Worm (Caenorhabditis elegans) whole organism, L2 larva: Measurements from ENCODE around the gene anoh-2.

Experiments used
- ama-1 ChIP-seq: fragments of 150-350 bp; optimal IDR thresholded peaks from 2 replicates; lab custom pipeline; 2018; ENCODE audit warnings: inconsistent platforms
- ceh-82 ChIP-seq: fragments of 150-350 bp; optimal IDR thresholded peaks from 2 replicates; lab custom pipeline; 2014; ENCODE audit warnings: missing biosample characterization, missing genetic modification characterization
- lin-13 ChIP-seq: fragments of 150-350 bp; optimal IDR thresholded peaks from 2 replicates; lab custom pipeline; 2014; ENCODE audit warnings: missing biosample characterization, missing genetic modification reagents, missing genetic modification characterization
- nhr-11 ChIP-seq: fragments of 150-350 bp; optimal IDR thresholded peaks from 2 replicates; lab custom pipeline; 2014; ENCODE audit warnings: missing biosample characterization, missing genetic modification characterization
- nhr-25 ChIP-seq: fragments of 150-350 bp; sonication (generic microtip); optimal IDR thresholded peaks from 3 replicates; lab custom pipeline; 2014; ENCODE audit warnings: missing biosample characterization, missing genetic modification characterization
- unc-62 ChIP-seq: fragments of 150-350 bp; optimal IDR thresholded peaks from 2 replicates; lab custom pipeline; 2014; ENCODE audit warnings: missing biosample characterization, missing genetic modification reagents, missing genetic modification characterization
- ztf-11 ChIP-seq: sonication (generic microtip); optimal IDR thresholded peaks from 2 replicates; lab custom pipeline; 2017; ENCODE audit warnings: missing biosample characterization, missing genetic modification characterization

DNA sequence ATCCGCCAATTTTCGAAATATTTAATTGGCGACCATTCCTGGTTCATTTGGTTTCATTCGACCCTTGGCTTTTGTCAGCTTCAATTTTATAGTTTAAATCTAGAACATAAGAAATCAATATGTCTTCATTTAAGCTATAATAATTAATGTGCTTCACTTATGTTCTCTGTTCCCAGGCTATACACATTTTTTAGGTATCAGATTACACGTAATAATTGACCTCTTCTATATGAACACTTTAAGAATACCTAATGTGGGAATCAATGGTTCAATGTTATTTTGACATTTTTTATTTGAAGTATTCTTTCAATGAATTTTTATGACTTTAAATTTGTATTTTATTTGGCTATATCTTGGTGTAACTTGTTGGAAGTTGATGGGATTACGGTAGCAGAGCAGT lies 51.2 kb downstream of the anoh-2 start, which contains the start of gene lgc-7:
- TF ChIP-seq lin-13 (GFP tag; lab: Kevin White, UChicago) (no peak), unc-62 (GFP tag; lab: Kevin White, UChicago) (no peak), ama-1 (no peak), nhr-11 (tag; lab: Kevin White, UChicago) (no peak), ztf-11 (tag; lab: Kevin White, UChicago) (no peak), ceh-82 (tag; lab: Kevin White, UChicago) (no peak), nhr-25 (tag; lab: Kevin White, UChicago) (no peak)
